Worm (Caenorhabditis elegans) whole organism, mixed stage, embryonic: ENCODE measurements around the gene rod-1.

Experiments
- ces-1 ChIP-seq: fragments of 150-350 bp; optimal IDR thresholded peaks from 2 replicates; lab custom pipeline; 2014; ENCODE audit warnings: missing biosample characterization, missing genetic modification reagents, missing genetic modification characterization
- elt-3 ChIP-seq: fragments of 150-350 bp; optimal IDR thresholded peaks from 2 replicates; lab custom pipeline; 2014; ENCODE audit warnings: missing biosample characterization, missing genetic modification characterization
- lin-13 ChIP-seq: fragments of 150-350 bp; optimal IDR thresholded peaks from 2 replicates; lab custom pipeline; 2014; ENCODE audit warnings: missing biosample characterization, missing genetic modification characterization
- nhr-237 ChIP-seq: fragments of 150-350 bp; optimal IDR thresholded peaks from 2 replicates; lab custom pipeline; 2014; ENCODE audit warnings: missing biosample characterization, missing genetic modification characterization
- nhr-76 ChIP-seq: sonication (generic microtip); optimal IDR thresholded peaks from 2 replicates; lab custom pipeline; 2017; ENCODE audit warnings: missing biosample characterization, missing genetic modification characterization
- pha-4 ChIP-seq: fragments of 150-350 bp; optimal IDR thresholded peaks from 2 replicates; lab custom pipeline; 2018; ENCODE audit warnings: missing biosample characterization, missing genetic modification reagents, missing genetic modification characterization
- snpc-4 ChIP-seq: fragments of 150-350 bp; optimal IDR thresholded peaks from 2 replicates; lab custom pipeline; 2014; ENCODE audit warnings: missing biosample characterization, missing genetic modification characterization
- unc-39 ChIP-seq: fragments of 150-350 bp; optimal IDR thresholded peaks from 2 replicates; lab custom pipeline; 2014; ENCODE audit warnings: missing biosample characterization, missing genetic modification characterization
- unc-62 ChIP-seq: fragments of 150-350 bp; optimal IDR thresholded peaks from 2 replicates; lab custom pipeline; 2014; ENCODE audit warnings: missing biosample characterization, missing genetic modification reagents, missing genetic modification characterization
- zip-8 ChIP-seq: fragments of 150-350 bp; optimal IDR thresholded peaks from 2 replicates; lab custom pipeline; 2014; ENCODE audit warnings: missing biosample characterization, missing genetic modification characterization
- ztf-11 ChIP-seq: fragments of 150-350 bp; optimal IDR thresholded peaks from 2 replicates; lab custom pipeline; 2014; ENCODE audit warnings: missing biosample characterization, missing genetic modification characterization

DNA sequence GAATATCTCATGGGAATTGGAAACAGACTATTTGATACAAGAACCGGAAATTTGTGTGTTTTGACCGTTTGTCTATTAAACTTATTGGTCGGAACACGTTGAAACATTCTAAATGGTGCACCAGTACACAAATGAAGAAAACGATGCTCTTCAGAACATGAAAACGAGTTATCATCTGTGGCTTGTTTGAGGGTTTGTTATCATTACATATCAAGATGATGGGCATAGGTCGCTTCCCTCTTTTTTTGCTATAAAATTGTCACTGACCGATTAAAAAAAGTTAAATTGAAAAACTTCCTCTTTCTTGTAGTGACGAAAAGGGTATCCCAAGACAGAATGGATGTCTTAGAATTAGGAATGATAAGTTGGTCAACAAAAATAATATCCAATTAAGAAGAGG lies 9.6 kb upstream of the rod-1 start:
- no peak for TF ChIP-seq unc-39
- no peak for TF ChIP-seq zip-8
- TF ChIP-seq ces-1 (GFP tag; lab: Kevin White, UChicago), result no peak
- no peak for TF ChIP-seq unc-62 (GFP tag; lab: Kevin White, UChicago)
- no peak for TF ChIP-seq nhr-237 (tag; lab: Kevin White, UChicago)
- TF ChIP-seq nhr-76, result no peak
- no peak for TF ChIP-seq pha-4 (tag; lab: Kevin White, UChicago)
- no peak for TF ChIP-seq snpc-4 (tag; lab: Kevin White, UChicago)
- no peak for TF ChIP-seq lin-13 (tag; lab: Kevin White, UChicago)
- no peak for TF ChIP-seq elt-3 (tag; lab: Kevin White, UChicago)
- TF ChIP-seq ztf-11 (tag; lab: Kevin White, UChicago), result no peak
